Worm (Caenorhabditis elegans): ENCODE data around the gene ZK370.4.

- no peak for TF ChIP-seq ztf-29 (GFP tag; IDR thresholded peaks at IDR 0.05)
- TF ChIP-seq ztf-23 (GFP tag; IDR thresholded peaks at IDR 0.05) = no peak
- no peak for TF ChIP-seq ref-1 (GFP tag; conservative IDR thresholded peaks at IDR 0.05)
- no peak for TF ChIP-seq cog-1 (tag; optimal IDR thresholded peaks at IDR 0.05)
- no peak for TF ChIP-seq T22C8.4 (GFP tag; IDR thresholded peaks at IDR 0.05)
- no peak for TF ChIP-seq flt-1 (GFP tag; IDR thresholded peaks at IDR 0.05)
- TF ChIP-seq klf-2 (GFP tag; conservative IDR thresholded peaks at IDR 0.05) = no peak
- TF ChIP-seq med-1 (GFP tag; optimal IDR thresholded peaks at IDR 0.05; ENCODE audit: insufficient read depth) = no peak
- no peak for TF ChIP-seq tab-1 (GFP tag; IDR thresholded peaks at IDR 0.05)
Measured at ce11 chrIII:8726019-8726894, 5.0 kb downstream of the ZK370.4 start.
